Fruit fly (Drosophila melanogaster): ENCODE measurements around the gene ncm.

Gene ncm

dm6 chr2L:18442903-18443608 lies 5.7 kb downstream of the ncm start, which contains the start of gene RpS26 (continued):
- TF ChIP-seq CG15696 (tag; optimal IDR thresholded peaks at IDR 0.05) (peak; percentile 22), CG18262 (tag; optimal IDR thresholded peaks at IDR 0.05) (peak; percentile 43), fu2 (GFP tag; optimal IDR thresholded peaks at IDR 0.05) (peak; percentile 8), CG2889 (GFP tag; IDR thresholded peaks at IDR 0.05) (0 out of 3 replicates have a peak, but pooled peaks have one; percentile 10), Dref (GFP tag; IDR thresholded peaks at IDR 0.05) (0 out of 2 replicates have a peak, but pooled peaks have one; percentile 31), CG17802 (tag; optimal IDR thresholded peaks at IDR 0.05) (peak; percentile 22), CG30403 (GFP tag; optimal IDR thresholded peaks at IDR 0.05) (peak; percentile 71), CG9797 (GFP tag; optimal IDR thresholded peaks at IDR 0.05) (peak; percentile 83), lola (GFP tag; optimal IDR thresholded peaks at IDR 0.05) (peak in 1 of 3 experiments; percentile 42), sob (GFP tag; IDR thresholded peaks at IDR 0.05) (peak; percentile 49), Atf-2 (GFP tag; optimal IDR thresholded peaks at IDR 0.05) (no peak), CG6854 (GFP tag; optimal IDR thresholded peaks at IDR 0.05) (peak; percentile 38), ftz-f1 (GFP tag; optimal IDR thresholded peaks at IDR 0.05) (peak; percentile 40), CG18619 (GFP tag; optimal IDR thresholded peaks at IDR 0.05) (peak; percentile 68), CG32532 (GFP tag; IDR thresholded peaks at IDR 0.05) (peak; percentile 61; the same call in 1 of the 2 replicates), slou (GFP tag; optimal IDR thresholded peaks at IDR 0.05) (peak; percentile 56), hkb (optimal IDR thresholded peaks at IDR 0.05) (peak; percentile 83), hkb (GFP tag; IDR thresholded peaks at IDR 0.05) (peak; percentile 55), zfh2 (GFP tag; optimal IDR thresholded peaks at IDR 0.05) (peak; percentile 42), tx (GFP tag; optimal IDR thresholded peaks at IDR 0.05) (peak; percentile 16), CG15514 (GFP tag; optimal IDR thresholded peaks at IDR 0.05) (peak; percentile 61), NC2β (GFP tag; optimal IDR thresholded peaks at IDR 0.05) (peak; percentile 92), CG4424 (GFP tag; optimal IDR thresholded peaks at IDR 0.05) (peak; percentile 50), CG14441 (GFP tag; IDR thresholded peaks at IDR 0.05) (peak; percentile 9; the same call in 1 of the 2 replicates), CG12659 (GFP tag; optimal IDR thresholded peaks at IDR 0.05) (peak; percentile 76), ttk (GFP tag; IDR thresholded peaks at IDR 0.05) (peak; percentile 66), CG11696 (GFP tag; IDR thresholded peaks at IDR 0.05) (no peak), Nf-YB (GFP tag; optimal IDR thresholded peaks at IDR 0.05) (peak; percentile 16), croc (GFP tag; conservative IDR thresholded peaks at IDR 0.05) (no peak), chif (GFP tag; optimal IDR thresholded peaks at IDR 0.05) (peak in 1 of 2 experiments; percentile 38), Dek (tag; optimal IDR thresholded peaks at IDR 0.05) (peak; percentile 16), CG18476 (GFP tag; optimal IDR thresholded peaks at IDR 0.05) (peak; percentile 43), CG34422 (GFP tag; IDR thresholded peaks at IDR 0.05) (peak; percentile 40; the same call in 1 of the 3 replicates), pum (GFP tag; optimal IDR thresholded peaks at IDR 0.05) (peak; percentile 60), nerfin-1 (tag; optimal IDR thresholded peaks at IDR 0.05) (peak; percentile 24), nmo (GFP tag; optimal IDR thresholded peaks at IDR 0.05) (peak; percentile 87), Fer1 (GFP tag; optimal IDR thresholded peaks at IDR 0.05) (peak; percentile 59), schlank (tag; optimal IDR thresholded peaks at IDR 0.05) (peak; percentile 50), chm (GFP tag; IDR thresholded peaks at IDR 0.05) (peak; percentile 70; the same call in 1 of the 2 replicates), CG4820 (GFP tag; optimal IDR thresholded peaks at IDR 0.05) (peak; percentile 39), Adf1 (GFP tag; IDR thresholded peaks at IDR 0.05) (0 out of 2 replicates have a peak, but pooled peaks have one; percentile 34), CG4404 (GFP tag; IDR thresholded peaks at IDR 0.05) (peak; percentile 30; the same call in 1 of the 2 replicates), CG7556 (GFP tag; optimal IDR thresholded peaks at IDR 0.05) (no peak), dysf (GFP tag; IDR thresholded peaks at IDR 0.05) (peak; percentile 51; the same call in 2 of the 3 replicates), CG9727 (GFP tag; optimal IDR thresholded peaks at IDR 0.05) (peak; percentile 80), CG18011 (GFP tag; optimal IDR thresholded peaks at IDR 0.05) (no peak), CG8290 (GFP tag; optimal IDR thresholded peaks at IDR 0.05) (peak; percentile 46), CG8290 (tag; optimal IDR thresholded peaks at IDR 0.05) (peak in 1 of 2 experiments; percentile 59), bab2 (GFP tag; optimal IDR thresholded peaks at IDR 0.05) (peak; percentile 39), CG10654 (GFP tag; optimal IDR thresholded peaks at IDR 0.05) (peak; percentile 5)

All from whole organism, embryonic.